Worm (Caenorhabditis elegans) whole organism, L3 larva: ENCODE measurements around the gene nhr-63.

Experiments used
- R02D3.7 ChIP-seq: fragments of 150-350 bp; optimal IDR thresholded peaks from 2 replicates; lab custom pipeline; 2014; ENCODE audit warnings: missing biosample characterization, missing genetic modification characterization
- ZK546.5 ChIP-seq: sonication (generic microtip); optimal IDR thresholded peaks from 2 replicates; lab custom pipeline; 2017; ENCODE audit warnings: missing biosample characterization, missing genetic modification characterization
- ceh-16 ChIP-seq: sonication (generic microtip); optimal IDR thresholded peaks from 2 replicates; lab custom pipeline; 2017; ENCODE audit warnings: missing biosample characterization, missing genetic modification characterization
- ceh-28 ChIP-seq: fragments of 150-350 bp; optimal IDR thresholded peaks from 2 replicates; lab custom pipeline; 2014; ENCODE audit warnings: missing biosample characterization, missing genetic modification reagents, missing genetic modification characterization
- daf-12 ChIP-seq: fragments of 150-350 bp; optimal IDR thresholded peaks from 2 replicates; lab custom pipeline; 2014; ENCODE audit warnings: missing biosample characterization, missing genetic modification reagents, missing genetic modification characterization
- egl-27 ChIP-seq: sonication (generic microtip); optimal IDR thresholded peaks from 4 replicates; lab custom pipeline; 2017; ENCODE audit warnings: missing biosample characterization, missing genetic modification reagents, missing genetic modification characterization
- elt-1 ChIP-seq: fragments of 150-350 bp; optimal IDR thresholded peaks from 2 replicates; lab custom pipeline; 2014; ENCODE audit warnings: missing biosample characterization, missing genetic modification characterization
- elt-2 ChIP-seq: sonication (generic microtip); optimal IDR thresholded peaks from 2 replicates; lab custom pipeline; 2016; ENCODE audit warnings: missing genetic modification reagents, mild to moderate bottlenecking, missing genetic modification characterization, missing compliant biosample characterization
- eor-1 ChIP-seq, 2 experiments: fragments of 150-350 bp; optimal IDR thresholded peaks; 2 replicates each; lab custom pipeline; 2014 to 2018; ENCODE audit warnings: missing biosample characterization in 2 of 2, missing genetic modification characterization in 2 of 2
- fkh-10 ChIP-seq: sonication (generic microtip); optimal IDR thresholded peaks from 2 replicates; lab custom pipeline; 2017; ENCODE audit warnings: missing biosample characterization, missing genetic modification reagents, missing genetic modification characterization
- fos-1 ChIP-seq: fragments of 150-350 bp; optimal IDR thresholded peaks from 2 replicates; lab custom pipeline; 2014; ENCODE audit warnings: missing biosample characterization, missing genetic modification characterization
- jun-1 ChIP-seq: fragments of 150-350 bp; optimal IDR thresholded peaks from 2 replicates; lab custom pipeline; 2014; ENCODE audit warnings: missing biosample characterization, missing genetic modification reagents, missing genetic modification characterization
- lin-15B ChIP-seq: fragments of 150-350 bp; optimal IDR thresholded peaks from 2 replicates; lab custom pipeline; 2014; ENCODE audit warnings: missing biosample characterization, missing genetic modification characterization
- lin-39 ChIP-seq: fragments of 150-350 bp; optimal IDR thresholded peaks from 2 replicates; lab custom pipeline; 2018; ENCODE audit warnings: missing biosample characterization, missing genetic modification reagents, missing genetic modification characterization
- mdl-1 ChIP-seq: fragments of 150-350 bp; optimal IDR thresholded peaks from 2 replicates; lab custom pipeline; 2014; ENCODE audit warnings: missing biosample characterization, missing genetic modification characterization
- nfya-1 ChIP-seq: sonication (generic microtip); optimal IDR thresholded peaks from 2 replicates; lab custom pipeline; 2017; ENCODE audit warnings: missing genetic modification characterization, mild to moderate bottlenecking, missing compliant biosample characterization, antibody characterized with exemption, moderate library complexity; ENCODE audit not compliant: insufficient read depth
- nhr-11 ChIP-seq: fragments of 150-350 bp; optimal IDR thresholded peaks from 2 replicates; lab custom pipeline; 2014; ENCODE audit warnings: missing biosample characterization, missing genetic modification characterization
- nhr-23 ChIP-seq: fragments of 150-350 bp; optimal IDR thresholded peaks from 2 replicates; lab custom pipeline; 2014; ENCODE audit warnings: missing biosample characterization, missing genetic modification reagents, missing genetic modification characterization
- nhr-237 ChIP-seq: fragments of 150-350 bp; optimal IDR thresholded peaks from 2 replicates; lab custom pipeline; 2014; ENCODE audit warnings: missing biosample characterization, missing genetic modification characterization
- nhr-25 ChIP-seq: sonication (generic microtip); optimal IDR thresholded peaks from 2 replicates; lab custom pipeline; 2017; ENCODE audit warnings: missing biosample characterization, missing genetic modification characterization
- nhr-28 ChIP-seq: fragments of 150-350 bp; optimal IDR thresholded peaks from 2 replicates; lab custom pipeline; 2014; ENCODE audit warnings: missing biosample characterization, missing genetic modification characterization
- nhr-76 ChIP-seq: fragments of 150-350 bp; sonication (generic microtip); optimal IDR thresholded peaks from 5 replicates; lab custom pipeline; 2014; ENCODE audit warnings: missing biosample characterization, missing genetic modification characterization
- nhr-77 ChIP-seq: fragments of 150-350 bp; optimal IDR thresholded peaks from 2 replicates; lab custom pipeline; 2014; ENCODE audit warnings: missing biosample characterization, missing genetic modification characterization
- pha-4 ChIP-seq: fragments of 150-350 bp; optimal IDR thresholded peaks from 2 replicates; lab custom pipeline; 2014; ENCODE audit warnings: missing biosample characterization, missing genetic modification reagents, missing genetic modification characterization
- pqm-1 ChIP-seq: fragments of 150-350 bp; optimal IDR thresholded peaks from 2 replicates; lab custom pipeline; 2017; ENCODE audit warnings: missing biosample characterization, missing genetic modification characterization, inconsistent platforms
- sea-2 ChIP-seq: fragments of 150-350 bp; sonication (generic microtip); optimal IDR thresholded peaks from 4 replicates; lab custom pipeline; 2014; ENCODE audit warnings: missing biosample characterization, missing genetic modification reagents, missing genetic modification characterization
- skn-1 ChIP-seq: fragments of 150-350 bp; optimal IDR thresholded peaks from 2 replicates; lab custom pipeline; 2014; ENCODE audit warnings: missing biosample characterization, missing genetic modification characterization
- snpc-4 ChIP-seq: fragments of 150-350 bp; optimal IDR thresholded peaks from 2 replicates; lab custom pipeline; 2014; ENCODE audit warnings: missing biosample characterization, missing genetic modification characterization
- unc-39 ChIP-seq: sonication (generic microtip); optimal IDR thresholded peaks from 4 replicates; lab custom pipeline; 2017; ENCODE audit warnings: missing biosample characterization, missing genetic modification characterization
- unc-62 ChIP-seq: fragments of 150-350 bp; sonication (generic microtip); optimal IDR thresholded peaks from 4 replicates; lab custom pipeline; 2014; ENCODE audit warnings: missing biosample characterization, missing genetic modification reagents, missing genetic modification characterization
- zag-1 ChIP-seq: fragments of 150-350 bp; optimal IDR thresholded peaks from 2 replicates; lab custom pipeline; 2014; ENCODE audit warnings: missing biosample characterization, missing genetic modification characterization
- ztf-4 ChIP-seq: fragments of 150-350 bp; optimal IDR thresholded peaks from 2 replicates; lab custom pipeline; 2014; ENCODE audit warnings: missing biosample characterization, missing genetic modification characterization

Gene nhr-63

DNA sequence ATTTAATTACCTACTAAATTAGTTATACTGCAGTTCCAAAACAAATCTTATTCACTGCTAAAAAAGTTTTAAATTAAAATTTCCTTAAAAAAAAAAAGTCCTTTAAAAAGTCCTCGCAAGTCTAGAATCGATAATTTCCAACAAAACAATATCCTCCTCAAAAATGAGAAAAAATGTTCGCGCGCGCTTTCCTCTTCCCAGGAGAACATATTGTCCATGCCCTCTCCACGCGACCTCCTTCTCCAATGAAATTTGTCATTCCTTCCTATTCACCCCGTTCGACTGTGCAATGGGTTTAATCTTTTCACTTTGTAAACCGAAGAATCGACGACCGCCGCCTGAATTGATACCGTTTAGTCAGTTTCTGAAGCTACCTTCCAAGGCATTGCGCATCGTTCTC lies 33.8 kb downstream of the nhr-63 start, which contains the start of gene T10C6.10:
T10C6.10 (plus strand) TSS at position 248 of the 400 bp plus-strand sequence.
- no peak for TF ChIP-seq pha-4 (tag; lab: Kevin White, UChicago)
- no peak for TF ChIP-seq fkh-10 (GFP tag; lab: Kevin White, UChicago)
- TF ChIP-seq mdl-1 (tag; lab: Kevin White, UChicago): no peak
- no peak for TF ChIP-seq nfya-1 (tag; lab: Kevin White, UChicago)
- TF ChIP-seq ztf-4 (tag; lab: Kevin White, UChicago): no peak
- TF ChIP-seq nhr-28 (tag; lab: Kevin White, UChicago): no peak
- no peak for TF ChIP-seq fos-1 (tag; lab: Kevin White, UChicago)
- no peak for TF ChIP-seq nhr-11 (tag; lab: Kevin White, UChicago)
- TF ChIP-seq unc-39 (tag; lab: Kevin White, UChicago): no peak
- TF ChIP-seq snpc-4 (tag; lab: Kevin White, UChicago): no peak
- TF ChIP-seq nhr-237: no peak
- no peak for TF ChIP-seq nhr-23 (tag; lab: Kevin White, UChicago)
- no peak for TF ChIP-seq pqm-1
- no peak for TF ChIP-seq nhr-76 (tag; lab: Kevin White, UChicago)
- no peak for TF ChIP-seq R02D3.7 (tag; lab: Kevin White, UChicago)
- TF ChIP-seq ceh-16 (tag; lab: Kevin White, UChicago): no peak
- no peak for TF ChIP-seq unc-62
- TF ChIP-seq egl-27: no peak
- no peak for TF ChIP-seq sea-2
- TF ChIP-seq, all 47 proteins: peak for 0

DNA sequence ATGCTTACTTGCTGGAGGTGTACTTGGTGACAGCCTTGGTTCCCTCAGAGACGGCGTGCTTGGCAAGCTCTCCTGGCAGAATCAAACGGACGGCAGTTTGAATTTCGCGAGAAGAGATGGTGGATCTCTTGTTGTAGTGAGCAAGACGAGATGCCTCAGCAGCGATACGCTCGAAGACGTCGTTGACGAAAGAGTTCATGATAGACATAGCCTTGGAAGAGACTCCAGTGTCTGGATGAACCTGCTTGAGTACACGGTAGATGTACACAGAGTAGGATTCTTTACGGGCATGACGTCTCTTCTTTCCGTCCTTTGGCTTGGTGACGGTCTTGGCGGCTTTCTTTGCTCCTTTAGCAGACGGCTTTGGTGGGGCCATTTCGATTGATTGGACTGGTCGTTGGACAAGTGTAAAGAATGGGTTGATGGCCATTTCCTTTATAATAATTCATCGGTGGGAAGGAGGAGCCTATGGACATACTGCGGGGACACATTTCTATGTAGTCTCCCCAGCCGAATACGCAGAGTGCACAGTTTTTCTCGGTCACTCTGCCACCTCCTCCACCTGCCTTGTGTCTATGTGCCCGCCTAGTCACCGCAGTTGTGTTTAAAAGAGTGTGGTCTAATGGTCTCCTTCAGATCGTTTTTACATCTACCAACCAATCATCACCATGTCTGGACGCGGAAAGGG lies 37.9 kb downstream of the nhr-63 start, which contains the start of the genes his-4 and his-3:
his-4 (minus strand) TSS at position 376 of the 688 bp plus-strand sequence.
his-3 (plus strand) TSS at position 669 of the 688 bp plus-strand sequence.
- TF ChIP-seq pqm-1 (peak; percentile 41), pha-4 (tag; lab: Kevin White, UChicago) (peak; percentile 68), elt-2 (peak; percentile 60), elt-1 (peak; percentile 11), nhr-23 (tag; lab: Kevin White, UChicago) (peak; percentile 30), nhr-25 (tag; lab: Kevin White, UChicago) (peak; percentile 93), snpc-4 (tag; lab: Kevin White, UChicago) (peak; percentile 28)

DNA sequence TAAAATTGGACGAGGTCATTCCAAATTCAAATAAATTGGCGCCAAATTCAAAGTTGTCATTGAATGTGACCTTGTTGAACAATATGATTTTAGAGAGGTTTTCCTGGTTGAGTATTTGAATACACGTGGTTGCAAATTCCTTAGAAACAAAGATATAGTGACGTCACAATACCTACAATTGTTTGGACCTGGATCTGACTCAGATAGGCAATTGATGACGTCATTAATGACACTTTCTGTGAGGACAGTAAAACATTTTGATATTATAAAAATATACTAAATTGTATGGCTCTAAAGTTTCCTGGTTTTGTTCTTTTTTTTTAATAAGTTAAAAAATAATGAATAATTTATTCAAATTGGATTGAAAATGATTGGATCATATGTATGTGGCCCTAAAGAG lies 39.0 kb downstream of the nhr-63 start:
- TF ChIP-seq pqm-1: no peak
- TF ChIP-seq ZK546.5 (tag; lab: Kevin White, UChicago): no peak
- TF ChIP-seq sea-2: no peak
- no peak for TF ChIP-seq snpc-4 (tag; lab: Kevin White, UChicago)
- TF ChIP-seq lin-15B (tag; lab: Kevin White, UChicago): no peak
- TF ChIP-seq zag-1: no peak
- TF ChIP-seq elt-2: no peak
- TF ChIP-seq fkh-10 (GFP tag; lab: Kevin White, UChicago): no peak
- TF ChIP-seq nhr-28 (tag; lab: Kevin White, UChicago): no peak
- no peak for TF ChIP-seq ztf-4 (tag; lab: Kevin White, UChicago)
- no peak for TF ChIP-seq jun-1 (tag; lab: Kevin White, UChicago)

DNA sequence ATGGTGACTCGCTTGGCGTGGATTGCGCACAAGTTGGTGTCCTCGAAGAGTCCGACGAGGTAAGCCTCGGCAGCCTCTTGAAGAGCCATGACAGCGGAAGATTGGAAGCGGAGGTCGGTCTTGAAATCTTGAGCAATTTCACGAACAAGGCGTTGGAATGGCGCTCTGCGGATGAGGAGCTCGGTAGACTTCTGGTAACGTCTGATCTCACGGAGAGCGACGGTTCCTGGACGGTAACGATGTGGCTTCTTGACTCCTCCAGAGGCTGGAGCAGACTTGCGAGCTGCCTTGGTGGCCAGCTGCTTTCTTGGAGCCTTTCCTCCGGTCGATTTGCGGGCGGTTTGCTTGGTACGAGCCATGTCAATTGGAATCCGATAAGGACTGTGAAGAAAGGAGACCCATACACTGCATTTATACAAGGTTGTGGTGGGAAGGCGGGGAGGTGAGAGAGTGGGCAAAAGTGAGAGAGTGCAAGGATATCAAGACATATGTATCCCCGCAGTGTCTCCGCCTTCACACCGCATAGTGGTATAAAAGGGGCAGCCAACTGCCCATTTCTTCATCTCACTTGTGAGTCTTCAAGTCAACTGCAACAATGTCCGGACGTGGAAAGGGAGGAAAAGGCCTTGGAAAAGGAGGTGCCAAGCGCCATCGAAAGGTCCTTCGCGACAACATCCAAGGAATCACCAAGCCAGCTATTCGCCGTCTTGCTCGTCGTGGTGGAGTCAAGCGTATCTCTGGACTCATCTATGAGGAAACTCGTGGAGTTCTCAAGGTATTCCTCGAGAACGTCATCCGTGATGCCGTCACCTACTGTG lies 39.7 kb downstream of the nhr-63 start, which contains the start of the genes his-2 and his-1:
his-2 (minus strand) TSS at position 359 of the 818 bp plus-strand sequence.
his-1 (plus strand) TSS at position 596 of the 818 bp plus-strand sequence.
- peak; percentile 34 for TF ChIP-seq nhr-25 (tag; lab: Kevin White, UChicago)

DNA sequence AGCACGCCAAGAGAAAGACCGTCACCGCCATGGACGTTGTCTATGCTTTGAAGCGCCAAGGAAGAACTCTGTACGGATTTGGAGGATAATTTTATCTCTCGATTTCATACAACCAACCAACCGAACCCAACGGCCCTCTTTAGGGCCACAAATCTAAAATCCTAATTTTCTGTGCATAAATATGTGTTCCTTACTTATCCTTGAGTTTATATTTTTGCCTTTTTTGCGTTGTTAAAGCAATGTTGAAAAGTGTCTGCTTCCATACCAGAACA lies 40.3 kb downstream of the nhr-63 start:
- no peak for TF ChIP-seq nhr-77 (tag; lab: Kevin White, UChicago)
- TF ChIP-seq daf-12 (tag; lab: Kevin White, UChicago): no peak
- no peak for TF ChIP-seq nhr-28 (tag; lab: Kevin White, UChicago)
- TF ChIP-seq skn-1: no peak
- TF ChIP-seq nfya-1 (tag; lab: Kevin White, UChicago): no peak
- no peak for TF ChIP-seq nhr-237
- TF ChIP-seq ceh-28: no peak
- no peak for TF ChIP-seq R02D3.7 (tag; lab: Kevin White, UChicago)
- no peak for TF ChIP-seq lin-39
- no peak for TF ChIP-seq nhr-76 (tag; lab: Kevin White, UChicago)
- no peak for TF ChIP-seq ZK546.5 (tag; lab: Kevin White, UChicago)
- TF ChIP-seq elt-1: no peak
- TF ChIP-seq eor-1 (tag; optimal IDR thresholded peaks at IDR 0.05; lab: Kevin White, UChicago): no peak
- TF ChIP-seq egl-27: no peak
